Worm (Caenorhabditis elegans) whole organism, L4/young adult: ENCODE data around the gene B0281.4.

Experiments used
- W03F9.2 ChIP-seq: fragments of 150-350 bp; optimal IDR thresholded peaks from 2 replicates; lab custom pipeline; 2014; ENCODE audit warnings: missing biosample characterization, missing genetic modification characterization
- him-1 ChIP-seq: sonication (generic microtip); optimal IDR thresholded peaks from 2 replicates; lab custom pipeline; 2016; ENCODE audit warnings: missing genotype, missing genetic modification reagents, missing genetic modification characterization, missing compliant biosample characterization

ce11 chrII:2284703-2285102 lies 13.9 kb downstream of the B0281.4 start:
- TF ChIP-seq W03F9.2 (tag; lab: Kevin White, UChicago) = no peak
- TF ChIP-seq him-1 (tag; lab: Kevin White, UChicago) = no peak
